Worm (Caenorhabditis elegans) whole organism, dauer: ENCODE measurements around the gene best-21.

Experiments
- unc-62 ChIP-seq: sonication (generic microtip); optimal IDR thresholded peaks from 2 replicates; lab custom pipeline; 2017; ENCODE audit warnings: missing biosample characterization, missing genetic modification reagents, missing genetic modification characterization

Gene best-21

DNA sequence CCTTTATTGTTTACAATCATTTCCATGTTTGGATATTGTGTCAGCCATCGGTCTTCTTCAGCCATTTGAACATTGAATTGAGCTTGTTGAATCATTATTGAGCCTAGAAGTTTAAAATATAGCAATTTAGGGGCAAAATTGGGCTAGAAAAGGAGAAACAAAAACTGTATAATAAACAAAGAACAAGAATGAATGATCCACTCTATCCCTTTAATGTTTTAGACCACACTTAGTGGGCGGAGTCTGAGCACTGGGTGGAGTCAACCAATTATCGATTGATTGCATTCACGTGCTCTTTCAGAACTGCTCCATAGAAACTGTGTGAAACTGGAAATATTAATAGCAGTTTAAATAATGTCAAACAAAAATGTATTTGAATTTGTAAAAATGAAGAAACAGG is 25.8 kb downstream of the best-21 start, which contains the start of gene tbx-40:
Gene tbx-40 (minus strand): TSS at position 101 of the 400 bp plus-strand sequence.
- TF ChIP-seq unc-62 (GFP tag; lab: Kevin White, UChicago): no peak

DNA sequence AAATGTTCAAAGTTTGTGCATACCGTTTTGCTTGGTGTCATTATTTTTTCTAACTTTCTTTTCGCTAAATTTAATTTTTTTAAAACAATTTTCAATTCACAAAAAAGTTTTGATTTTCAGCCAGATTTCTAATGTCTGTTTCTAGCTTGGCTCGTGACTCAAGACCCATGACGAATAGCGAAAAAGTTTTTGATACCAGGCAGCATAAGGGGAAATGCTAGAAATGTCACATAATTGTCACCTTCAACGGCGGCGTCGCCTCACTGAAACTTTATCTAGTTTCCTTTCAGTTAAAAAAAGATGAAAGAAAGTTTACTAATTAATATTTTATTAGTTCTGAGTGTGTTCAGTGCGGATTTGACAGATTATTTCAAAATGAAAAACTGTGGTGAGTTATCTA is 34.5 kb downstream of the best-21 start, which contains the start of gene irld-59:
Gene irld-59 (plus strand): TSS at position 301 of the 400 bp plus-strand sequence.
- TF ChIP-seq unc-62 (GFP tag; lab: Kevin White, UChicago): no peak
